Fruit fly (Drosophila melanogaster) whole organism, embryonic: ENCODE data around the gene Vdup1.

Experiments used
- C15 ChIP-seq: fragments of 200-800 bp; sonication (Bioruptor generic); IDR thresholded peaks from 3 replicates; pipeline ENCODE4 v1.3.6; 2022; ENCODE audit warnings: missing biosample characterization, missing genetic modification characterization
- CG10147 ChIP-seq: fragments of 200-800 bp; sonication (Bioruptor generic); optimal IDR thresholded peaks from 2 replicates; lab custom pipeline; 2019; ENCODE audit warnings: missing biosample characterization, mild to moderate bottlenecking, missing genetic modification characterization, moderate library complexity
- CG10274 ChIP-seq: fragments of 200-800 bp; sonication (Bioruptor generic); optimal IDR thresholded peaks from 3 replicates; lab custom pipeline; 2017; ENCODE audit warnings: missing biosample characterization, mild to moderate bottlenecking, missing genetic modification characterization
- CG12219 ChIP-seq: fragments of 200-800 bp; sonication (Bioruptor generic); optimal IDR thresholded peaks from 3 replicates; lab custom pipeline; 2018; ENCODE audit warnings: missing biosample characterization, mild to moderate bottlenecking, missing genetic modification characterization
- CG14860 ChIP-seq: fragments of 200-800 bp; sonication (Bioruptor generic); IDR thresholded peaks from 3 replicates; pipeline ENCODE4 v1.3.6; 2022; ENCODE audit warnings: missing biosample characterization, missing genetic modification characterization; ENCODE audit not compliant: partially characterized antibody
- CG14965 ChIP-seq: fragments of 200-800 bp; sonication (Bioruptor generic); optimal IDR thresholded peaks from 2 replicates; lab custom pipeline; 2016; ENCODE audit warnings: missing biosample characterization, missing genetic modification characterization, borderline replicate concordance
- CG15696 ChIP-seq: fragments of 200-800 bp; sonication (Bioruptor generic); optimal IDR thresholded peaks from 2 replicates; lab custom pipeline; 2019; ENCODE audit warnings: missing biosample characterization, mild to moderate bottlenecking, missing genetic modification characterization, moderate library complexity
- CG17385 ChIP-seq: fragments of 200-800 bp; sonication (Bioruptor generic); optimal IDR thresholded peaks from 3 replicates; lab custom pipeline; 2018; ENCODE audit warnings: missing biosample characterization, mild to moderate bottlenecking, missing genetic modification characterization
- CG30431 ChIP-seq: fragments of 200-800 bp; sonication (Bioruptor generic); optimal IDR thresholded peaks from 2 replicates; lab custom pipeline; 2017; ENCODE audit warnings: missing biosample characterization, missing genetic modification characterization
- CG32767 ChIP-seq: fragments of 200-800 bp; sonication (Bioruptor generic); IDR thresholded peaks from 2 replicates; pipeline ENCODE4 v1.3.6; 2022; ENCODE audit warnings: missing biosample characterization, missing genetic modification characterization
- CG34376 ChIP-seq: fragments of 200-800 bp; sonication (Bioruptor generic); optimal IDR thresholded peaks from 2 replicates; lab custom pipeline; 2018; ENCODE audit warnings: missing biosample characterization, mild to moderate bottlenecking, missing genetic modification characterization
- CG3995 ChIP-seq: fragments of 200-800 bp; sonication (Bioruptor generic); optimal IDR thresholded peaks from 3 replicates; lab custom pipeline; 2016; ENCODE audit warnings: missing biosample characterization, missing genetic modification characterization
- CG4404 ChIP-seq: fragments of 200-800 bp; sonication (Bioruptor generic); IDR thresholded peaks from 2 replicates; pipeline ENCODE4 v1.3.6; 2022; ENCODE audit warnings: missing biosample characterization, missing genetic modification characterization
- CG5245 ChIP-seq: fragments of 200-800 bp; sonication (Bioruptor generic); optimal IDR thresholded peaks from 3 replicates; lab custom pipeline; 2016; ENCODE audit warnings: missing biosample characterization, missing genetic modification characterization
- CG6689 ChIP-seq: fragments of 200-800 bp; sonication (Bioruptor generic); IDR thresholded peaks from 2 replicates; pipeline ENCODE4 v1.3.6; 2022; ENCODE audit warnings: missing biosample characterization, missing genetic modification characterization
- CG6791 ChIP-seq: fragments of 200-800 bp; sonication (Bioruptor generic); IDR thresholded peaks from 3 replicates; pipeline ENCODE4 v1.3.6; 2022; ENCODE audit warnings: missing biosample characterization, missing genetic modification characterization; ENCODE audit not compliant: partially characterized antibody
- CG6854 ChIP-seq: fragments of 200-800 bp; sonication (Bioruptor generic); optimal IDR thresholded peaks from 3 replicates; lab custom pipeline; 2017; ENCODE audit warnings: missing biosample characterization, mild to moderate bottlenecking, missing genetic modification characterization
- CG7745 ChIP-seq: fragments of 200-800 bp; sonication (Bioruptor generic); optimal IDR thresholded peaks from 2 replicates; lab custom pipeline; 2018; ENCODE audit warnings: missing biosample characterization, mild to moderate bottlenecking, missing genetic modification characterization, moderate library complexity
- CG9817 ChIP-seq: fragments of 200-800 bp; sonication (Bioruptor generic); optimal IDR thresholded peaks from 2 replicates; lab custom pipeline; 2018; ENCODE audit warnings: missing biosample characterization, mild to moderate bottlenecking, missing genetic modification characterization, moderate library complexity
- CHES-1-like ChIP-seq: fragments of 200-800 bp; sonication (Bioruptor generic); optimal IDR thresholded peaks from 2 replicates; lab custom pipeline; 2016; ENCODE audit warnings: missing biosample characterization, missing genetic modification characterization
- CTCF ChIP-seq: fragments of 200-800 bp; sonication (Bioruptor generic); optimal IDR thresholded peaks from 2 replicates; lab custom pipeline; 2017; ENCODE audit warnings: missing biosample characterization, mild to moderate bottlenecking, missing genetic modification characterization, moderate library complexity
- CrebB ChIP-seq: fragments of 200-800 bp; sonication (Bioruptor generic); optimal IDR thresholded peaks from 3 replicates; lab custom pipeline; 2018; ENCODE audit warnings: missing biosample characterization, mild to moderate bottlenecking, missing genetic modification characterization
- Dp ChIP-seq: fragments of 200-800 bp; sonication (Bioruptor generic); optimal IDR thresholded peaks from 2 replicates; lab custom pipeline; 2018; ENCODE audit warnings: missing biosample characterization, mild to moderate bottlenecking, missing genetic modification characterization, moderate library complexity
- Elba2 ChIP-seq: fragments of 200-800 bp; sonication (Bioruptor generic); optimal IDR thresholded peaks from 3 replicates; lab custom pipeline; 2016; ENCODE audit warnings: missing biosample characterization, missing genetic modification characterization
- Fer3 ChIP-seq: fragments of 200-800 bp; sonication (Bioruptor generic); optimal IDR thresholded peaks from 2 replicates; lab custom pipeline; 2018; ENCODE audit warnings: missing biosample characterization, mild to moderate bottlenecking, missing genetic modification characterization, moderate library complexity
- HLH3B ChIP-seq: fragments of 200-800 bp; sonication (Bioruptor generic); IDR thresholded peaks from 2 replicates; pipeline ENCODE4 v1.3.6; 2022; ENCODE audit warnings: missing biosample characterization, missing genetic modification characterization
- Lim3 ChIP-seq: fragments of 200-800 bp; sonication (Bioruptor generic); IDR thresholded peaks from 2 replicates; pipeline ENCODE4 v1.3.6; 2022; ENCODE audit warnings: missing biosample characterization, missing genetic modification characterization
- MESR4 ChIP-seq: fragments of 200-800 bp; sonication (Bioruptor generic); optimal IDR thresholded peaks from 2 replicates; lab custom pipeline; 2018; ENCODE audit warnings: missing biosample characterization, mild to moderate bottlenecking, missing genetic modification characterization, moderate library complexity
- Mes4 ChIP-seq: fragments of 200-800 bp; sonication (Bioruptor generic); optimal IDR thresholded peaks from 2 replicates; lab custom pipeline; 2016; ENCODE audit warnings: missing biosample characterization, missing genetic modification characterization
- NK7.1 ChIP-seq: fragments of 200-800 bp; sonication (Bioruptor generic); optimal IDR thresholded peaks from 3 replicates; lab custom pipeline; 2016; ENCODE audit warnings: missing biosample characterization, missing genetic modification characterization
- Nf-YB ChIP-seq: fragments of 200-800 bp; sonication (Bioruptor generic); optimal IDR thresholded peaks from 3 replicates; lab custom pipeline; 2019; ENCODE audit warnings: missing biosample characterization, mild to moderate bottlenecking, missing genetic modification characterization, moderate library complexity
- Optix ChIP-seq: fragments of 200-800 bp; sonication (Bioruptor generic); IDR thresholded peaks from 3 replicates; pipeline ENCODE4 v1.3.6; 2022; ENCODE audit warnings: missing biosample characterization, missing genetic modification characterization
- Spps ChIP-seq: fragments of 200-800 bp; sonication (Bioruptor generic); optimal IDR thresholded peaks from 2 replicates; lab custom pipeline; 2018; ENCODE audit warnings: missing biosample characterization, mild to moderate bottlenecking, missing genetic modification characterization
- Sry-β ChIP-seq: fragments of 200-800 bp; sonication (Bioruptor generic); optimal IDR thresholded peaks from 2 replicates; lab custom pipeline; 2018; ENCODE audit warnings: missing biosample characterization, mild to moderate bottlenecking, missing genetic modification characterization, moderate library complexity
- ara ChIP-seq: fragments of 200-800 bp; sonication (Bioruptor generic); IDR thresholded peaks from 2 replicates; pipeline ENCODE4 v1.3.6; 2022; ENCODE audit warnings: missing biosample characterization, missing genetic modification characterization
- bab2 ChIP-seq: fragments of 200-800 bp; sonication (Bioruptor generic); optimal IDR thresholded peaks from 2 replicates; lab custom pipeline; 2016; ENCODE audit warnings: missing biosample characterization, missing genetic modification characterization
- bcd ChIP-seq: fragments of 200-800 bp; sonication (Bioruptor generic); optimal IDR thresholded peaks from 2 replicates; lab custom pipeline; 2017; ENCODE audit warnings: missing biosample characterization, mild to moderate bottlenecking, missing genetic modification characterization
- croc ChIP-seq: fragments of 200-800 bp; sonication (Bioruptor generic); conservative IDR thresholded peaks from 3 replicates; pipeline ENCODE4 v1.3.6; 2022; ENCODE audit warnings: missing biosample characterization, missing genetic modification characterization
- eve ChIP-seq, 2 experiments: fragments of >200 bp; optimal IDR thresholded peaks; 2 replicates each; lab custom pipeline; 2017; ENCODE audit warnings: missing biosample characterization in 2 of 2, missing genetic modification characterization in 2 of 2
- gce ChIP-seq: fragments of 200-800 bp; sonication (Bioruptor generic); IDR thresholded peaks from 3 replicates; pipeline ENCODE4 v1.3.6; 2022; ENCODE audit warnings: missing biosample characterization, missing genetic modification characterization
- gcm2 ChIP-seq: fragments of 200-800 bp; sonication (Bioruptor generic); optimal IDR thresholded peaks from 2 replicates; lab custom pipeline; 2016; ENCODE audit warnings: missing biosample characterization, missing genetic modification characterization
- grau ChIP-seq: fragments of 200-800 bp; optimal IDR thresholded peaks from 3 replicates; lab custom pipeline; 2019; ENCODE audit warnings: missing biosample characterization, mild to moderate bottlenecking, missing genetic modification characterization, moderate library complexity
- hth ChIP-seq: fragments of >200 bp; optimal IDR thresholded peaks from 2 replicates; lab custom pipeline; 2017; ENCODE audit warnings: inconsistent platforms
- mld ChIP-seq: fragments of 200-800 bp; sonication (Bioruptor generic); IDR thresholded peaks from 3 replicates; pipeline ENCODE4 v1.3.6; 2022; ENCODE audit warnings: missing biosample characterization, missing genetic modification characterization; ENCODE audit not compliant: partially characterized antibody
- pzg ChIP-seq: fragments of 200-800 bp; sonication (Bioruptor generic); optimal IDR thresholded peaks from 3 replicates; lab custom pipeline; 2018; ENCODE audit warnings: missing biosample characterization, mild to moderate bottlenecking, missing genetic modification characterization, moderate library complexity
- ranshi ChIP-seq: fragments of 200-800 bp; sonication (Bioruptor generic); IDR thresholded peaks from 2 replicates; pipeline ENCODE4 v1.3.6; 2022; ENCODE audit warnings: missing biosample characterization, missing genetic modification characterization
- sima ChIP-seq: fragments of 200-800 bp; sonication (Bioruptor generic); optimal IDR thresholded peaks from 2 replicates; lab custom pipeline; 2016; ENCODE audit warnings: missing biosample characterization, missing genetic modification characterization
- slbo ChIP-seq: fragments of 200-800 bp; sonication (Bioruptor generic); IDR thresholded peaks from 2 replicates; pipeline ENCODE4 v1.3.6; 2022; ENCODE audit warnings: missing biosample characterization, missing genetic modification characterization
- slou ChIP-seq: fragments of 200-800 bp; sonication (Bioruptor generic); optimal IDR thresholded peaks from 3 replicates; lab custom pipeline; 2016; ENCODE audit warnings: missing biosample characterization, missing genetic modification characterization
- toy ChIP-seq: fragments of 200-800 bp; sonication (Bioruptor generic); IDR thresholded peaks from 2 replicates; pipeline ENCODE4 v1.3.6; 2022; ENCODE audit warnings: missing biosample characterization, missing genetic modification characterization
- unpg ChIP-seq: fragments of 200-800 bp; sonication (Bioruptor generic); optimal IDR thresholded peaks from 3 replicates; lab custom pipeline; 2018; ENCODE audit warnings: missing biosample characterization, mild to moderate bottlenecking, missing genetic modification characterization, moderate library complexity
- wor ChIP-seq: fragments of 200-800 bp; sonication (Bioruptor generic); IDR thresholded peaks from 2 replicates; pipeline ENCODE4 v1.3.6; 2022; ENCODE audit warnings: missing biosample characterization, missing genetic modification characterization

Vdup1 gene

DNA sequence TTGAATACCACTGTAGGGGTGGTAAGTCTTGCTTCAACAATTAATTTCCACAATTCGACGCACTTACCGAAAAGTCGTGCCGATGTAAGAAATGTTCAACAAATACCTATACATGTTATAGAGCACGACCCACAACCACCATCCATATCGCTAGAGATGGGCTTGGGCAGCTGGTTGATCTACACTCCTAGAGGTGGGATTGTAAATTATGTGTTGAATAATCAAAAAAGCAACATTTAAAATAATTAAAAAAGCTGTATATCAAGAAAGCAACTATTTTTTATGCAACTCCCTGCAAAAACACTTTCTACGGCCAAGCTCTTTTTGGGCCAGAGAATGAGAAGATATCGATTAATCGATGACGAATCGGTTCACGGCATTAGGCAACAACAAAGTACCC lies 5.5 kb upstream of the Vdup1 start, which contains the start of the genes CG34140, Mkp and Mtch (continued):
- TF ChIP-seq CG17385 (GFP tag; lab: Kevin White, UChicago) (peak; percentile 74), Spps (tag; lab: Kevin White, UChicago) (peak; percentile 66), Mes4 (GFP tag; lab: Kevin White, UChicago) (peak; percentile 81), slou (GFP tag; lab: Kevin White, UChicago) (peak; percentile 79), bab2 (peak; percentile 92), CG10274 (GFP tag; lab: Kevin White, UChicago) (peak; percentile 28), Lim3 (GFP tag; lab: Robert Waterston, UW) (no peak), CrebB (tag; lab: Kevin White, UChicago) (no peak), HLH3B (GFP tag; lab: Robert Waterston, UW) (peak; percentile 82), CG14860 (GFP tag; lab: Robert Waterston, UW) (peak; percentile 89), unpg (no peak), C15 (GFP tag; lab: Robert Waterston, UW) (peak; percentile 67; the same call in 1 of the 3 replicates), ranshi (GFP tag; lab: Robert Waterston, UW) (peak; percentile 80; the same call in 1 of the 2 replicates), CG30431 (peak; percentile 44), CG9817 (tag; lab: Kevin White, UChicago) (peak; percentile 88), Fer3 (tag; lab: Kevin White, UChicago) (no peak), MESR4 (GFP tag; lab: Kevin White, UChicago) (peak; percentile 75), NK7.1 (GFP tag; lab: Kevin White, UChicago) (peak; percentile 69), CG3995 (GFP tag; lab: Kevin White, UChicago) (peak; percentile 74), toy (GFP tag; lab: Robert Waterston, UW) (no peak), gcm2 (GFP tag; lab: Kevin White, UChicago) (peak; percentile 76), Nf-YB (GFP tag; lab: Kevin White, UChicago) (peak; percentile 64), Optix (GFP tag; lab: Robert Waterston, UW) (peak; percentile 82), mld (GFP tag; lab: Robert Waterston, UW) (peak; percentile 60; the same call in 1 of the 3 replicates), ara (GFP tag; lab: Robert Waterston, UW) (peak; percentile 79), CG7745 (tag; lab: Kevin White, UChicago) (no peak), CG6854 (GFP tag; lab: Kevin White, UChicago) (no peak), CTCF (GFP tag; lab: Kevin White, UChicago) (no peak), CG10147 (GFP tag; lab: Kevin White, UChicago) (no peak), CG34376 (GFP tag; lab: Kevin White, UChicago) (peak; percentile 69), CG4404 (GFP tag; lab: Robert Waterston, UW) (peak; percentile 76), Elba2 (GFP tag; lab: Kevin White, UChicago) (peak; percentile 49), CG12219 (GFP tag; lab: Kevin White, UChicago) (no peak), eve (GFP tag; optimal IDR thresholded peaks at IDR 0.05; lab: Kevin White, UChicago) (peak in 1 of 2 experiments; percentile 37), CG32767 (GFP tag; lab: Robert Waterston, UW) (peak; percentile 89), CG6689 (peak; percentile 81), bcd (GFP tag; lab: Kevin White, UChicago) (no peak), gce (GFP tag; lab: Robert Waterston, UW) (0 out of 3 replicates have a peak, but pooled peaks have one; percentile 7), CG15696 (peak; percentile 82), CG5245 (peak; percentile 69), hth (lab: Kevin White, UChicago) (no peak), grau (tag; lab: Kevin White, UChicago) (no peak), wor (GFP tag; lab: Robert Waterston, UW) (peak; percentile 57), Dp (GFP tag; lab: Kevin White, UChicago) (peak; percentile 36), CHES-1-like (peak; percentile 87), Sry-β (GFP tag; lab: Kevin White, UChicago) (peak; percentile 3), sima (GFP tag; lab: Kevin White, UChicago) (peak; percentile 69), croc (GFP tag; lab: Robert Waterston, UW) (peak; percentile 59), CG14965 (GFP tag; lab: Kevin White, UChicago) (peak; percentile 48), CG6791 (GFP tag; lab: Robert Waterston, UW) (peak; percentile 74; the same call in 2 of the 3 replicates), pzg (GFP tag; lab: Kevin White, UChicago) (peak; percentile 82), slbo (peak; percentile 88)
